Comparison of ENCODE assay signal across 3 fruit fly cellular contexts in genomic region chrX:10070325-10070931, dm6.
TF ChIP-seq lines count a peak whose summit lies in the region.

Gene CG15312, minus strand, starts transcription at chrX:10070868.

- no peak for TF ChIP-seq CTCF in whole organism, embryonic (GFP tag; optimal IDR thresholded peaks at IDR 0.05; lab: Kevin White, UChicago)

TF ChIP-seq in whole organism, adult, 20 proteins besides CTCF, POLR2A, EP300 and RAD21:
- no peak for TF ChIP-seq cic (GFP tag; optimal IDR thresholded peaks at IDR 0.05; lab: Kevin White, UChicago)
- TF ChIP-seq pad (GFP tag; optimal IDR thresholded peaks at IDR 0.05; lab: Kevin White, UChicago), result peak; percentile 95
- TF ChIP-seq ovo (GFP tag; optimal IDR thresholded peaks at IDR 0.05; lab: Kevin White, UChicago), result peak; percentile 80
- TF ChIP-seq CG5204 (GFP tag; optimal IDR thresholded peaks at IDR 0.05; lab: Kevin White, UChicago), result no peak
- no peak for TF ChIP-seq Mnt (GFP tag; optimal IDR thresholded peaks at IDR 0.05; lab: Kevin White, UChicago)

TF ChIP-seq in whole organism, embryonic, 481 proteins besides CTCF, POLR2A, EP300 and RAD21:
- TF ChIP-seq CrebB (tag; optimal IDR thresholded peaks at IDR 0.05; lab: Kevin White, UChicago) (no peak), Trl (optimal IDR thresholded peaks at IDR 0.05; lab: Kevin White, UChicago) (peak in 1 of 2 experiments; percentile 27), Trl (GFP tag; optimal IDR thresholded peaks at IDR 0.05; lab: Kevin White, UChicago) (no peak), Sox102F (GFP tag; optimal IDR thresholded peaks at IDR 0.05; lab: Kevin White, UChicago) (no peak), Dip3 (GFP tag; optimal IDR thresholded peaks at IDR 0.05; lab: Kevin White, UChicago) (no peak), CG8089 (GFP tag; optimal IDR thresholded peaks at IDR 0.05; lab: Kevin White, UChicago) (no peak), crol (GFP tag; IDR thresholded peaks at IDR 0.05; lab: Robert Waterston, UW) (no peak), fd102C (GFP tag; optimal IDR thresholded peaks at IDR 0.05; lab: Kevin White, UChicago) (no peak), Neu2 (GFP tag; optimal IDR thresholded peaks at IDR 0.05; lab: Kevin White, UChicago; ENCODE audit: borderline replicate concordance) (no peak), H15 (GFP tag; IDR thresholded peaks at IDR 0.05; lab: Robert Waterston, UW) (0 out of 3 replicates have a peak, but pooled peaks have one; percentile 16), sens (GFP tag; lab: Kevin White, UChicago) (peak; percentile 4), gce (GFP tag; IDR thresholded peaks at IDR 0.05; lab: Robert Waterston, UW) (no peak), CG10654 (GFP tag; optimal IDR thresholded peaks at IDR 0.05; lab: Kevin White, UChicago) (no peak), CG31224 (GFP tag; IDR thresholded peaks at IDR 0.05; lab: Robert Waterston, UW) (no peak), otp (GFP tag; IDR thresholded peaks at IDR 0.05; lab: Robert Waterston, UW) (no peak), mld (GFP tag; IDR thresholded peaks at IDR 0.05; lab: Robert Waterston, UW; ENCODE audit: partially characterized antibody) (no peak), CG3407 (GFP tag; optimal IDR thresholded peaks at IDR 0.05; lab: Kevin White, UChicago) (no peak), unc-4 (GFP tag; IDR thresholded peaks at IDR 0.05; lab: Robert Waterston, UW; ENCODE audit: partially characterized antibody) (no peak), Jarid2 (GFP tag; optimal IDR thresholded peaks at IDR 0.05; lab: Kevin White, UChicago) (peak; percentile 9), CG17385 (GFP tag; optimal IDR thresholded peaks at IDR 0.05; lab: Kevin White, UChicago) (peak; percentile 6), CG17328 (GFP tag; IDR thresholded peaks at IDR 0.05; lab: Robert Waterston, UW) (no peak), Chrac-16 (GFP tag; optimal IDR thresholded peaks at IDR 0.05; lab: Kevin White, UChicago) (no peak), tna (GFP tag; IDR thresholded peaks at IDR 0.05; lab: Robert Waterston, UW; ENCODE audit: partially characterized antibody) (no peak), jing (GFP tag; optimal IDR thresholded peaks at IDR 0.05; lab: Kevin White, UChicago) (no peak), bigmax (GFP tag; optimal IDR thresholded peaks at IDR 0.05; lab: Kevin White, UChicago) (no peak), CG11560 (tag; IDR thresholded peaks at IDR 0.05; lab: Robert Waterston, UW) (no peak), CG7271 (tag; optimal IDR thresholded peaks at IDR 0.05; lab: Kevin White, UChicago) (no peak), jumu (GFP tag; optimal IDR thresholded peaks at IDR 0.05; lab: Kevin White, UChicago) (no peak), Hmr (GFP tag; optimal IDR thresholded peaks at IDR 0.05; lab: Kevin White, UChicago) (no peak), NC2β (GFP tag; optimal IDR thresholded peaks at IDR 0.05; lab: Kevin White, UChicago) (no peak), CG12219 (GFP tag; optimal IDR thresholded peaks at IDR 0.05; lab: Kevin White, UChicago) (no peak), CG5180 (GFP tag; optimal IDR thresholded peaks at IDR 0.05; lab: Kevin White, UChicago) (peak; percentile 35), z (GFP tag; IDR thresholded peaks at IDR 0.05; lab: Robert Waterston, UW) (no peak), ab (GFP tag; optimal IDR thresholded peaks at IDR 0.05; lab: Kevin White, UChicago) (no peak), Deaf1 (tag; optimal IDR thresholded peaks at IDR 0.05; lab: Kevin White, UChicago) (peak; percentile 75), bab2 (GFP tag; optimal IDR thresholded peaks at IDR 0.05; lab: Kevin White, UChicago) (no peak)

TF ChIP-seq in whole organism, pupa, 21 proteins besides CTCF, POLR2A, EP300 and RAD21:
- TF ChIP-seq fd96Ca (GFP tag; IDR thresholded peaks at IDR 0.05; lab: Robert Waterston, UW), result no peak
- no peak for TF ChIP-seq CG34367 (tag; optimal IDR thresholded peaks at IDR 0.05; lab: Kevin White, UChicago)
- TF ChIP-seq EcR (GFP tag; optimal IDR thresholded peaks at IDR 0.05; lab: Kevin White, UChicago), result no peak
- no peak for TF ChIP-seq CG15710 (tag; optimal IDR thresholded peaks at IDR 0.05; lab: Kevin White, UChicago)
- TF ChIP-seq CG4496 (GFP tag; IDR thresholded peaks at IDR 0.05; lab: Robert Waterston, UW), result 0 out of 3 replicates have a peak, but pooled peaks have one; percentile 11
- 0 out of 2 replicates have a peak, but pooled peaks have one; percentile 13 for TF ChIP-seq CG12605 (GFP tag; IDR thresholded peaks at IDR 0.05; lab: Robert Waterston, UW)
- no peak for TF ChIP-seq Pif1B (GFP tag; optimal IDR thresholded peaks at IDR 0.05; lab: Kevin White, UChicago)
- TF ChIP-seq CG10348 (GFP tag; IDR thresholded peaks at IDR 0.05; lab: Robert Waterston, UW), result no peak
- no peak for TF ChIP-seq D1 (tag; optimal IDR thresholded peaks at IDR 0.05; lab: Kevin White, UChicago)
